Worm (Caenorhabditis elegans): Measurements from ENCODE around the gene F54D10.9.
A peak's percentile ranks its signal among the peaks of the same experiment; 100 is the strongest.

F54D10.9 gene

ce11 chrII:3782309-3783000 is 49.8 kb downstream of the F54D10.9 start, which contains the start of gene T24E12.2:
Gene T24E12.2 (plus strand): TSS chrII:3782950.
- TF ChIP-seq zfp-2 (tag; optimal IDR thresholded peaks at IDR 0.05) (no peak), tra-1 (GFP tag; IDR thresholded peaks at IDR 0.05) (no peak), lin-29 (GFP tag; IDR thresholded peaks at IDR 0.05) (no peak), hmg-1.1 (GFP tag; IDR thresholded peaks at IDR 0.05) (no peak), set-16 (GFP tag; IDR thresholded peaks at IDR 0.05) (no peak), ceh-32 (tag; optimal IDR thresholded peaks at IDR 0.05; ENCODE audit: poor library complexity) (no peak), lin-1 (GFP tag; IDR thresholded peaks at IDR 0.05) (no peak), nhr-41 (GFP tag; IDR thresholded peaks at IDR 0.05) (no peak), nhr-111 (GFP tag; optimal IDR thresholded peaks at IDR 0.05) (no peak), mes-2 (tag; optimal IDR thresholded peaks at IDR 0.05; ENCODE audit: poor library complexity, severe bottlenecking) (no peak), gei-8 (GFP tag; optimal IDR thresholded peaks at IDR 0.05) (no peak), nhr-237 (tag; optimal IDR thresholded peaks at IDR 0.05) (no peak), dmd-9 (GFP tag; IDR thresholded peaks at IDR 0.05) (no peak), mdt-29 (GFP tag; IDR thresholded peaks at IDR 0.05) (no peak), ctbp-1 (GFP tag; IDR thresholded peaks at IDR 0.05) (no peak), dve-1 (tag; optimal IDR thresholded peaks at IDR 0.05; ENCODE audit: insufficient read depth) (no peak)

ce11 chrII:3781238-3781637 is 51.0 kb downstream of the F54D10.9 start:
- TF ChIP-seq nhr-237 (tag; optimal IDR thresholded peaks at IDR 0.05) (no peak), aha-1 (tag) (peak; percentile 74)

All from whole organism, L4 larva.